Worm (Caenorhabditis elegans): ENCODE data around the gene B0457.2.

ce11 chrII:8878528-8878927 is 47.8 kb downstream of the B0457.2 start:
- TF ChIP-seq dao-5 (tag; optimal IDR thresholded peaks at IDR 0.05): no peak
- TF ChIP-seq W03F9.2 (tag; optimal IDR thresholded peaks at IDR 0.05): no peak

All from whole organism, L4/young adult.